Fruit fly (Drosophila melanogaster): ENCODE measurements around the gene eIF4EHP.

The eIF4EHP gene

DNA sequence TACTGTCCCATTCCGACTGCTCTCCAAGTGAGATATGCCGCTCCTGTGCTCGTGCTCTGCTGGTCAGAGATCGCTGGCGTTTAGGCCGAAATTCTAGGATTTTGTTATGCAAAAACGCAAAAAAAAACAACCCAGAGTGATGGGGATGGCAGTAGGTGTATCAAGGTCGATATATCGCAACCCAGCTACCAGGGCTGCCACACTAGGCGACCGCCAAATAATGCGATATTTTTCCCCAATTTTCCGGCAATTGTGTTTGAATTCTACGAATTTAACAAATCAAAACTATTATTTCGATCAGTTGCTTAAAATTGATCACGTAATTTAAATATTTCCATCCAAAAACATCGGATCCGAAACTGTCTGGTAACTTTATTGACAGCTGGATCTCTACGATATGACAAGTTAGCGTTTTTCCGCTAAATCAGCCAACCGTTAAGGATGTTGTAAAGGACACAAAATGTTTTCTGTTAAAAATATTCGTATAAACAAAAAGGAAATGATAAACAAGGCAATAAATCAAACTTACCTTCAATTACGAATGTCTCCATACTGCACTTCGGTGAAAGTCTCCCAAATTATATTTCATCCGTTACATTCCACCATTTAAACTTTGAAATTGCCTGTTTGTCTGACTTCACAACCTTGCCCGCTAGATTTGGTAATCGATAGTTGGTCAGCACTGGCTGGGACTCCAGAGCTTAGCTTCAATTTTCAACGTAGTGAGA, 71.1 kb downstream of the eIF4EHP start, which contains the start of gene spas (continued):
- TF ChIP-seq CG3163 (GFP tag; optimal IDR thresholded peaks at IDR 0.05) (peak; percentile 58), bab2 (GFP tag; optimal IDR thresholded peaks at IDR 0.05) (peak; percentile 75), CG2202 (tag; optimal IDR thresholded peaks at IDR 0.05) (peak; percentile 3), crol (GFP tag; IDR thresholded peaks at IDR 0.05) (no peak; the same call in 1 of the 2 replicates), Elba2 (GFP tag; optimal IDR thresholded peaks at IDR 0.05) (no peak), CG9932 (GFP tag; IDR thresholded peaks at IDR 0.05) (peak; percentile 91), CG17385 (GFP tag; optimal IDR thresholded peaks at IDR 0.05) (peak; percentile 26), Ravus (GFP tag; IDR thresholded peaks at IDR 0.05) (no peak), odd (GFP tag; optimal IDR thresholded peaks at IDR 0.05) (no peak), CG10147 (GFP tag; optimal IDR thresholded peaks at IDR 0.05) (no peak), sob (GFP tag; IDR thresholded peaks at IDR 0.05) (peak; percentile 80), stwl (tag; optimal IDR thresholded peaks at IDR 0.05) (peak; percentile 38), Mad (GFP tag; optimal IDR thresholded peaks at IDR 0.05) (peak; percentile 74), CG12769 (tag; optimal IDR thresholded peaks at IDR 0.05) (no peak), CG10366 (GFP tag; IDR thresholded peaks at IDR 0.05) (peak; percentile 78), Hsf (GFP tag; optimal IDR thresholded peaks at IDR 0.05) (peak; percentile 75), CG34422 (GFP tag; IDR thresholded peaks at IDR 0.05) (peak; percentile 82), MBD-R2 (GFP tag; IDR thresholded peaks at IDR 0.05) (peak; percentile 87), tio (GFP tag; optimal IDR thresholded peaks at IDR 0.05) (no peak), dmrt11E (tag; optimal IDR thresholded peaks at IDR 0.05) (peak; percentile 78), Atf6 (GFP tag; IDR thresholded peaks at IDR 0.05) (0 out of 2 replicates have a peak, but pooled peaks have one; percentile 5), corto (GFP tag; optimal IDR thresholded peaks at IDR 0.05) (no peak), CG17328 (GFP tag; IDR thresholded peaks at IDR 0.05) (peak; percentile 79), Mes4 (GFP tag; optimal IDR thresholded peaks at IDR 0.05) (peak; percentile 17), slbo (GFP tag; IDR thresholded peaks at IDR 0.05) (peak; percentile 89), esg (GFP tag; conservative IDR thresholded peaks at IDR 0.05) (peak; percentile 70), insv (GFP tag; optimal IDR thresholded peaks at IDR 0.05) (no peak), CG14710 (tag; optimal IDR thresholded peaks at IDR 0.05) (peak; percentile 84), CG17802 (tag; optimal IDR thresholded peaks at IDR 0.05) (peak; percentile 29), HHEX (GFP tag; optimal IDR thresholded peaks at IDR 0.05) (peak; percentile 44), CG31224 (GFP tag; IDR thresholded peaks at IDR 0.05) (peak; percentile 70), gro (GFP tag; optimal IDR thresholded peaks at IDR 0.05) (peak; percentile 14), CG9797 (GFP tag; optimal IDR thresholded peaks at IDR 0.05) (peak; percentile 40), cg (GFP tag; optimal IDR thresholded peaks at IDR 0.05) (no peak), caup (GFP tag; optimal IDR thresholded peaks at IDR 0.05; ENCODE audit: severe bottlenecking) (peak; percentile 34), emc (GFP tag; optimal IDR thresholded peaks at IDR 0.05) (peak; percentile 44), row (GFP tag; IDR thresholded peaks at IDR 0.05) (peak; percentile 93), da (GFP tag; optimal IDR thresholded peaks at IDR 0.05) (peak; percentile 65), CG12659 (GFP tag; optimal IDR thresholded peaks at IDR 0.05) (peak; percentile 62), CG13624 (GFP tag; optimal IDR thresholded peaks at IDR 0.05) (peak; percentile 69), CG10654 (GFP tag; optimal IDR thresholded peaks at IDR 0.05) (peak; percentile 62), CG1024 (GFP tag; IDR thresholded peaks at IDR 0.05) (peak; percentile 53), CG1832 (GFP tag; optimal IDR thresholded peaks at IDR 0.05) (no peak), Fer1 (GFP tag; optimal IDR thresholded peaks at IDR 0.05) (no peak), NK7.1 (GFP tag; optimal IDR thresholded peaks at IDR 0.05) (peak; percentile 62), jing (GFP tag; optimal IDR thresholded peaks at IDR 0.05) (no peak), sna (GFP tag; IDR thresholded peaks at IDR 0.05; ENCODE audit: partially characterized antibody) (peak; percentile 96), CG17361 (GFP tag; IDR thresholded peaks at IDR 0.05) (peak; percentile 86), dati (GFP tag; IDR thresholded peaks at IDR 0.05) (peak; percentile 23; the same call in 1 of the 2 replicates), CG11695 (GFP tag; IDR thresholded peaks at IDR 0.05) (0 out of 3 replicates have a peak, but pooled peaks have one; percentile 18)
